Worm (Caenorhabditis elegans): ENCODE measurements around the gene ZK662.6.
A peak's percentile ranks its signal among the peaks of the same experiment; 100 is the strongest.

The ZK662.6 gene

DNA sequence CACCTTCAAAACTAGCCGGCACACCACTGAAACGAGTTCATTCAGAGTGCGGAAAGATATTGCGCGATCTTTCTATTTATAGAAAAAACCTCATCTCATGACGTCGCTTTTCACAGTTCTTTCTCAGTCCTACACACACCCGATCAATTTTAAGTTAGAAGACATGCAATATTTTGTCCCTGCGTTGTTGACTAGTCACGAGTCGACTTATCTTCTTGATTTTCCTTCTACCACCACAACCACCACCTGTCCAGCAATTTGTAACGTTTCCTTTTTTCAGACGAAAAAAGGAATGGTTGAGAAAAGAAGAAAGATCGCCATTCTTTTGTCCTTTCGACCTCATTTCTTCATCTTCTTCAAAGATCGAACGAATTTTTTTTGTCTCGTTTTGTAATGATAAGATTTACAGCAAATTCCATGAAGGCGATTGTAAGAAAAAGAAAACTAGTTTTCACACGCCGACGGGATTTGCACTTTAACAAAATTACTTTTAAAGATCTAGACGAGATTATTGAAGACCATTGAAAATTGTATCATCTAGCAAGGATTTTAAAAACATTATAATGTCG lies 12.2 kb upstream of the ZK662.6 start:
- TF ChIP-seq nhr-129 (tag; optimal IDR thresholded peaks at IDR 0.05): peak; percentile 30
- peak; percentile 83 for TF ChIP-seq nhr-25 (tag; optimal IDR thresholded peaks at IDR 0.05)
- TF ChIP-seq blmp-1 (tag; optimal IDR thresholded peaks at IDR 0.05; ENCODE audit: insufficient read depth): peak; percentile 59
- TF ChIP-seq crh-2 (tag; optimal IDR thresholded peaks at IDR 0.05): peak; percentile 9
- TF ChIP-seq snpc-4 (tag; optimal IDR thresholded peaks at IDR 0.05): no peak
- TF ChIP-seq nhr-21 (tag; optimal IDR thresholded peaks at IDR 0.05): peak; percentile 70
- peak; percentile 33 for TF ChIP-seq ztf-4 (tag; optimal IDR thresholded peaks at IDR 0.05)
- TF ChIP-seq dmd-4 (tag; optimal IDR thresholded peaks at IDR 0.05): no peak
- peak; percentile 80 for TF ChIP-seq sma-9 (GFP tag; optimal IDR thresholded peaks at IDR 0.05)
- no peak for TF ChIP-seq sma-9 (tag; optimal IDR thresholded peaks at IDR 0.05)
- TF ChIP-seq egl-27 (tag; optimal IDR thresholded peaks at IDR 0.05): peak; percentile 17
- no peak for TF ChIP-seq nhr-23 (tag; optimal IDR thresholded peaks at IDR 0.05)
- TF ChIP-seq nhr-6 (tag; optimal IDR thresholded peaks at IDR 0.05): peak; percentile 49
- no peak for TF ChIP-seq R02D3.7 (tag; optimal IDR thresholded peaks at IDR 0.05)
- TF ChIP-seq sma-3 (GFP tag; optimal IDR thresholded peaks at IDR 0.05): peak; percentile 57

DNA sequence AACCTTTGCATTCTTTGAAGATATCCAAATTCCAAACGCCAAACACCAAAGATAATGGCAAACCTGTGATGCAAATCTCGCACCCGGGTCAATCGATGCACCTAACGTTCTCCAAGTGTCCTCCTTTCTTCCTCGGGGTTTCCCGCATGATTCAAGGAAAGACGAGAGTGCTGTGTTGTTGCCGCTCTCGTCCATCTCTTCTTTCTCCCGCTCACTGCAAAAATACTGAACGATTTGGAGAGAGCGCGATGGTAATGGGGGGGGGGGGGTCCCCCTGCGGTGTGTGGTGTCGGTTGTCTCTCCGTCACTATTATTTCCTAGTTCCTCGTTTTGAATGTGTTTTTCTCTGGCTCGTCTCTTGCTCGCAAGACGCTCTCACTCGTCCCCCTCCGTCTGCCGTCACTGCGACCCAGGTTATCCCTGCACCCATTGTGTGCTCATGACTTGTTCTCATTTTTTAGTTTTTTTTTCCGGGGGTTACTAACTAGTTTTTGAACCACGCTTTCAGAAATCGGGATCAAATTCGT lies 11.0 kb upstream of the ZK662.6 start:
- peak; percentile 3 for TF ChIP-seq nhr-6 (tag; optimal IDR thresholded peaks at IDR 0.05)
- peak; percentile 62 for TF ChIP-seq crh-2 (tag; optimal IDR thresholded peaks at IDR 0.05)
- peak; percentile 90 for TF ChIP-seq zag-1 (tag; optimal IDR thresholded peaks at IDR 0.05)
- no peak for TF ChIP-seq alr-1 (tag; optimal IDR thresholded peaks at IDR 0.05)
- TF ChIP-seq dmd-4 (tag; optimal IDR thresholded peaks at IDR 0.05): no peak
- TF ChIP-seq lin-39 (tag; optimal IDR thresholded peaks at IDR 0.05): no peak
- no peak for TF ChIP-seq ztf-1 (GFP tag; conservative IDR thresholded peaks at IDR 0.05)
- no peak for TF ChIP-seq ama-1 (optimal IDR thresholded peaks at IDR 0.05)
- TF ChIP-seq blmp-1 (tag; optimal IDR thresholded peaks at IDR 0.05; ENCODE audit: insufficient read depth): no peak
- peak; percentile 78 for TF ChIP-seq fos-1 (tag; optimal IDR thresholded peaks at IDR 0.05)
- no peak for TF ChIP-seq nhr-23 (tag; optimal IDR thresholded peaks at IDR 0.05)
- no peak for TF ChIP-seq ZK546.5 (tag; optimal IDR thresholded peaks at IDR 0.05)
- peak; percentile 25 for TF ChIP-seq sma-3 (GFP tag; optimal IDR thresholded peaks at IDR 0.05)
- TF ChIP-seq unc-55 (GFP tag; optimal IDR thresholded peaks at IDR 0.05): peak; percentile 86
- peak; percentile 84 to 89 for TF ChIP-seq mdl-1 (tag; optimal IDR thresholded peaks at IDR 0.05)
- peak; percentile 83 for TF ChIP-seq ztf-4 (tag; optimal IDR thresholded peaks at IDR 0.05)
- no peak for TF ChIP-seq nhr-11 (tag; optimal IDR thresholded peaks at IDR 0.05)
- peak; percentile 98 for TF ChIP-seq F13H6.1 (tag; optimal IDR thresholded peaks at IDR 0.05)
- TF ChIP-seq elt-3 (tag; optimal IDR thresholded peaks at IDR 0.05): no peak
- TF ChIP-seq nhr-129 (tag; optimal IDR thresholded peaks at IDR 0.05): peak; percentile 92
- no peak for TF ChIP-seq skn-1 (tag; optimal IDR thresholded peaks at IDR 0.05)
- TF ChIP-seq lsy-2 (tag; optimal IDR thresholded peaks at IDR 0.05): peak; percentile 19 to 71
- no peak for TF ChIP-seq aly-2 (tag; optimal IDR thresholded peaks at IDR 0.05)
- TF ChIP-seq nhr-21 (tag; optimal IDR thresholded peaks at IDR 0.05): peak; percentile 73
- peak; percentile 78 for TF ChIP-seq lin-11 (tag; optimal IDR thresholded peaks at IDR 0.05)
- no peak for TF ChIP-seq elt-1 (tag; optimal IDR thresholded peaks at IDR 0.05)
- TF ChIP-seq unc-39 (tag; optimal IDR thresholded peaks at IDR 0.05): no peak
- TF ChIP-seq unc-62 (GFP tag; optimal IDR thresholded peaks at IDR 0.05): no peak
- peak; percentile 32 for TF ChIP-seq gmeb-1 (tag; optimal IDR thresholded peaks at IDR 0.05)
- TF ChIP-seq nhr-77 (tag; optimal IDR thresholded peaks at IDR 0.05): no peak
- TF ChIP-seq nhr-25 (tag; optimal IDR thresholded peaks at IDR 0.05): peak; percentile 51
- no peak for TF ChIP-seq peb-1 (tag; optimal IDR thresholded peaks at IDR 0.05)
- TF ChIP-seq ceh-82 (tag; optimal IDR thresholded peaks at IDR 0.05): peak; percentile 9
- peak; percentile 18 for TF ChIP-seq ceh-16 (tag; optimal IDR thresholded peaks at IDR 0.05)
- peak; percentile 2 for TF ChIP-seq snpc-4 (tag; optimal IDR thresholded peaks at IDR 0.05)
- TF ChIP-seq nhr-237 (tag; optimal IDR thresholded peaks at IDR 0.05): no peak
- peak; percentile 78 for TF ChIP-seq sem-4 (tag; optimal IDR thresholded peaks at IDR 0.05)
- peak; percentile 73 for TF ChIP-seq mab-5 (tag; optimal IDR thresholded peaks at IDR 0.05)
- TF ChIP-seq Y55F3AM.14 (GFP tag; optimal IDR thresholded peaks at IDR 0.05): peak; percentile 88
- TF ChIP-seq ztf-11 (tag; optimal IDR thresholded peaks at IDR 0.05): no peak
- TF ChIP-seq mbf-1 (tag; optimal IDR thresholded peaks at IDR 0.05): no peak
- peak; percentile 88 for TF ChIP-seq egl-27 (tag; optimal IDR thresholded peaks at IDR 0.05)
- TF ChIP-seq lin-13 (GFP tag; optimal IDR thresholded peaks at IDR 0.05): peak; percentile 70
- TF ChIP-seq C34F6.9 (tag; optimal IDR thresholded peaks at IDR 0.05): peak; percentile 76
- peak; percentile 1 for TF ChIP-seq nhr-12 (tag; optimal IDR thresholded peaks at IDR 0.05)
- peak; percentile 42 for TF ChIP-seq nhr-10 (tag; optimal IDR thresholded peaks at IDR 0.05)
- TF ChIP-seq sma-9 (GFP tag; optimal IDR thresholded peaks at IDR 0.05): peak; percentile 98
- TF ChIP-seq sma-9 (tag; optimal IDR thresholded peaks at IDR 0.05): peak; percentile 83
- TF ChIP-seq R02D3.7 (tag; optimal IDR thresholded peaks at IDR 0.05): no peak
